Worm (Caenorhabditis elegans) whole organism, late embryonic: ENCODE data around the gene nadk-1.

ENCODE experiments used
- ceh-22 ChIP-seq: sonication (generic microtip); optimal IDR thresholded peaks from 2 replicates; lab custom pipeline; 2017; ENCODE audit warnings: missing biosample characterization, missing genetic modification characterization
- gmeb-2 ChIP-seq: sonication (generic microtip); optimal IDR thresholded peaks from 2 replicates; lab custom pipeline; 2016; ENCODE audit warnings: missing genetic modification characterization, inconsistent platforms, missing compliant biosample characterization
- hlh-30 ChIP-seq: sonication (generic microtip); optimal IDR thresholded peaks from 2 replicates; lab custom pipeline; 2017; ENCODE audit warnings: antibody characterized with exemption, missing genetic modification characterization, missing compliant biosample characterization; ENCODE audit not compliant: insufficient read depth
- sox-4 ChIP-seq: sonication (generic microtip); optimal IDR thresholded peaks from 2 replicates; lab custom pipeline; 2017; ENCODE audit warnings: mild to moderate bottlenecking, missing genetic modification characterization, inconsistent platforms, missing compliant biosample characterization
- tbx-2 ChIP-seq: sonication (generic microtip); optimal IDR thresholded peaks from 2 replicates; lab custom pipeline; 2016; ENCODE audit warnings: missing genetic modification characterization, missing compliant biosample characterization
- unc-55 ChIP-seq: sonication (generic microtip); optimal IDR thresholded peaks from 2 replicates; lab custom pipeline; 2017; ENCODE audit warnings: missing biosample characterization, missing genetic modification reagents, missing genetic modification characterization
- ztf-16 ChIP-seq: sonication (generic microtip); optimal IDR thresholded peaks from 2 replicates; lab custom pipeline; 2017; ENCODE audit warnings: missing genetic modification characterization, missing compliant biosample characterization

- no peak for TF ChIP-seq gmeb-2 (tag; lab: Kevin White, UChicago)
- TF ChIP-seq unc-55, result no peak
- TF ChIP-seq ztf-16 (tag; lab: Kevin White, UChicago), result no peak
- no peak for TF ChIP-seq tbx-2 (tag; lab: Kevin White, UChicago)
- TF ChIP-seq ceh-22 (tag; lab: Kevin White, UChicago), result no peak
- no peak for TF ChIP-seq hlh-30 (tag; lab: Kevin White, UChicago)
- TF ChIP-seq sox-4 (tag; lab: Kevin White, UChicago), result no peak
Observed at ce11 chrIV:1430261-1430660, 26.6 kb upstream of the nadk-1 start, which contains the start of gene Y77E11A.23.
